Worm (Caenorhabditis elegans): ENCODE measurements around the gene aps-1.

DNA sequence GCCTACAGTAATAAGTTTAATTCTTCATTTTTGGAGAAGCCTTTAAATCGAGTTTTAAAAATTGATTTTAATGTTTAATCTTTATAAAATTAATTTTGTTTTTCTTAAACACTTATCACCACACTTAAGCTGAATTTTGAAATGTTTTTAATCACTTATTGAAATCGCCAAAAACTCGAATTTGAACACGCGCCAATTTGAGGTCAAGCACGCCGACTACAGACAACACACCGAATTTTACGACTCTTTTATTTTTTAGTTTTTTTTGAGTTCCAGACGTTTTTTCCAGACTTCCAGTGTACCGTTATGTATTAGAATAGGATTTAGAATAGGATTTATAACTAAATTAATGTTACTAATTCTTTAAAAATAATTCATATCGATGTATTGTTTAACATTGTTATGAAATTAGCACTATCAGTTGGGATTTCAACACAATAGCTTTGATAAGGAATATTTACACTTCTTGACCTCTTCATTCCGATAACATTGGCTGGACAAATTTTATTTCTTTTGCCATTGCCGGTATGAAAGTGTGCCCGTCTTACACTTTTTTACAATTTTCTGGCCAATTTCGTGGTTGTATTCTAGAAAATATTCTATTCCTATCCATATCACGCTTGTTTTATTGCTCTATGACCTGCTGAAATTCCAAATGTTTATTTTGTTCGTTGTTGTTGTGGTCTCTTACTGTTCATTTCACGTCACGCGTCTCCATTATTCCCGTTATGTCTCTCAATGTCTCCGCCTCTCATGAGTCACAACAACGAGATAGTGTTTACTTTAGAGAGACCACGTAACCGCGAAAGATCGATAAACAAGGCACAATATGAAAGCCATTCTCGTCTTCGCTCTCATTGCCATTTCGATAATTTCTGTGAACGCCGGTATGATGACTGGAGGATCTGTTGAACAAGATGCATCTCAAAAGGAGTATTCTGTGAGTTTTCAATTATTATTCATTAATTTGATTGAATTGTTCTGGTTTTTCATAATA, 25.8 kb downstream of the aps-1 start, which contains the start of gene cpi-2:
- TF ChIP-seq mec-3 (tag; optimal IDR thresholded peaks at IDR 0.05; ENCODE audit: borderline replicate concordance) (no peak), elt-4 (tag; optimal IDR thresholded peaks at IDR 0.05) (no peak), lin-11 (tag; optimal IDR thresholded peaks at IDR 0.05) (no peak), ceh-31 (tag; optimal IDR thresholded peaks at IDR 0.05) (peak; percentile 16), fkh-10 (GFP tag; optimal IDR thresholded peaks at IDR 0.05) (no peak)

Measured in whole organism, late embryonic.